Worm (Caenorhabditis elegans): ENCODE data around the gene srlf-35.

DNA sequence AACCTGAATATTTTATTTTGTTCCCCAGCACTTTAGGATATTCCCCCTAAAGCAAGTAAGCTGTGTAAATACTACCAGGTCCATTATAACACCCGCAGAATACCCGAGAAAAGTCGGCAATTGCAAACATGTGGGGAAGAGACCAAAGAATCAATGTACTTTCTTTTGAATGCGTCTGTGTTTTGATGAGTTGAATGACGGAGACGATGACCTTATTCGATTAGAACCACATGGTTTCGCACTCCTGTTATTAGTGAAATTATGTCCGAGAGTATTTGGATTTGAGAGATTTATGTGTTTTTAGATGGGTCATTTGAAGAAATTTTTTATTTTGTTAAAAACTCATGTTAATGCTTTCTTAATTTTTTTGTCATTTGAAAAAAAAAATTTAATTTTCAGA lies 38.5 kb upstream of the srlf-35 start:
- TF ChIP-seq cog-1 (tag; optimal IDR thresholded peaks at IDR 0.05) (no peak), flt-1 (GFP tag; IDR thresholded peaks at IDR 0.05) (no peak), klf-2 (GFP tag; conservative IDR thresholded peaks at IDR 0.05) (no peak), T22C8.4 (GFP tag; IDR thresholded peaks at IDR 0.05) (no peak), tab-1 (GFP tag; IDR thresholded peaks at IDR 0.05) (no peak), ztf-29 (GFP tag; IDR thresholded peaks at IDR 0.05) (no peak), med-1 (GFP tag; optimal IDR thresholded peaks at IDR 0.05; ENCODE audit: insufficient read depth) (no peak)
